Fruit fly (Drosophila melanogaster) Kc167 (cell line): Measurements from ENCODE around the gene CG17841.

Experiments used
- Myc ChIP-seq: fragments of >200 bp; optimal IDR thresholded peaks from 2 replicates; lab custom pipeline; 2017; ENCODE audit warnings: missing external identifiers
- Sin3A ChIP-seq: fragments of >200 bp; optimal IDR thresholded peaks from 2 replicates; lab custom pipeline; 2018; ENCODE audit warnings: missing external identifiers
- h ChIP-seq: fragments of >200 bp; optimal IDR thresholded peaks from 3 replicates; lab custom pipeline; 2018; ENCODE audit warnings: missing external identifiers
- insv ChIP-seq: fragments of >200 bp; optimal IDR thresholded peaks from 3 replicates; lab custom pipeline; 2018; ENCODE audit warnings: missing external identifiers
- psq ChIP-seq: fragments of >200 bp; optimal IDR thresholded peaks from 2 replicates; lab custom pipeline; 2017; ENCODE audit warnings: missing external identifiers
- ttk ChIP-seq: sonication (Bioruptor generic); optimal IDR thresholded peaks from 2 replicates; lab custom pipeline; 2017; ENCODE audit warnings: missing external identifiers

The CG17841 gene

dm6 chrX:10381252-10381651, 13.4 kb downstream of the CG17841 start, which contains the start of gene CG32681:
TSS of gene CG32681 (minus strand) at chrX:10381352.
- TF ChIP-seq Myc (lab: Kevin White, UChicago) (no peak), psq (lab: Kevin White, UChicago) (no peak), Sin3A (lab: Kevin White, UChicago) (no peak), ttk (lab: Kevin White, UChicago) (no peak), insv (lab: Kevin White, UChicago) (no peak), h (no peak)

DNA sequence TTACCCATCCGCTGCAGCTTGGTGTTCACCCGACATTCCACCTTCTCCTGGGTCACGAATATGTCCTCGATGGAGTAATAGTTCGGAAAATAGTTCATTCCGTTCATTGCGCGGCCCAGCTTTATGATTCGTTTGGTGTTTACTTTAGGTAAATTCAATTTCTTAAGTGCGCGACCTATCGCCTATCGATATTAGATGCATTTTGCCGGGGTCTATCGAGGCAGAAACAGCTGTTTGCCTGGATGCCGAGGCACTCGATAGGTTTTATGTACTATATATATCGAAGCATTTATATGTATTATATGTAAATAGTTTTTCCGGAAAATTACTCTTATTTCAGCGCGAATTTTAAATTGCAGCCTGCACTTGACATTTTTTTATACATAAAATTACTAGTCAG, 17.1 kb downstream of the CG17841 start:
- TF ChIP-seq ttk (lab: Kevin White, UChicago) (no peak), Myc (lab: Kevin White, UChicago) (no peak), insv (lab: Kevin White, UChicago) (no peak), h (no peak), psq (lab: Kevin White, UChicago) (no peak), Sin3A (lab: Kevin White, UChicago) (no peak)

DNA sequence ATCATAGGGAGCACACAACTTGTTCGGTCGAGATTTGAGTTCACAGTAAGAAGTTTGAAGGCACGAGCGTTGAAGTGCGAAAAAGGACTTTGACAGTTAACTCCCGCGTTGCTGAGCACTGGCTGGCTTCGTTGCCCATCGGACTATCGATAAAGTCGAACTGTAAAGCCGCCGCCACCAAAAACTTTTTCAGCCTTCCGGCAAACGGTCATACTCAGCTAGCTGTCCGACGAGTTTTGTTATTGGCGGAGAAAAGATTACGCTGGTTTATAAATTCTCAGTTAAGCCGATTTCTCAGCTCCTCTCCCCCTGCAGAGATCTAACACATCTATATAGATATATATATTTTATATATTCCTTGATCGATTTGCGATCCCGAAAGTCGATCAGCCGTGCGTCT, 17.9 kb downstream of the CG17841 start, which contains the start of the genes Psf3 and flw:
Gene Psf3 (minus strand): TSS at position 105 of the 400 bp plus-strand sequence.
Gene flw (plus strand): TSS at position 204 of the 400 bp plus-strand sequence.
- no peak for TF ChIP-seq ttk (lab: Kevin White, UChicago)
- TF ChIP-seq h = no peak
- TF ChIP-seq insv (lab: Kevin White, UChicago) = no peak
- TF ChIP-seq psq (lab: Kevin White, UChicago) = no peak
- TF ChIP-seq Sin3A (lab: Kevin White, UChicago) = no peak
- no peak for TF ChIP-seq Myc (lab: Kevin White, UChicago)

- TF ChIP-seq psq (lab: Kevin White, UChicago) (no peak), Sin3A (lab: Kevin White, UChicago) (no peak)
Measured at dm6 chrX:10386183-10386582, 18.3 kb downstream of the CG17841 start.

- TF ChIP-seq Sin3A (lab: Kevin White, UChicago) (no peak), Myc (lab: Kevin White, UChicago) (no peak), insv (lab: Kevin White, UChicago) (no peak), psq (lab: Kevin White, UChicago) (no peak), h (no peak), ttk (lab: Kevin White, UChicago) (no peak)
Measured at dm6 chrX:10386810-10387340, 19.0 kb downstream of the CG17841 start.

DNA sequence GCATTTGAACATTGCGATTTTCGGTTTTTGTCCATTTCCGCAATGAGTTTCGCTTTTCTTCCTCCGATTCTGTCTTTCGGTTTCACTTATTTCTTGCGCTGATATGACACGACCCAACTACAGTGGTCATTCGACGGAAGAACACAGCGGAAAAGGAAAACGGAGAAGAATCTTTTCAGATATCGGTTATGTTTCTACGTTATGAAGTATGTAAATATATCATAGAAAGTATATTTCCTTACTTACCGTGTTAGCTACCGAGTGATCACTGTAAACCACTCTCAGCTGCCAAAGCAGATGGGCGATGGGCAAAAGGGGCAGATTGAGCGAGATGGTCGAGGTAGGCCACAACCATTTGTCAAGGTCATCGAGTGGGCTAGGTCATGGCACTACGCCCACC, 19.8 kb downstream of the CG17841 start:
- TF ChIP-seq ttk (lab: Kevin White, UChicago) = no peak
- TF ChIP-seq psq (lab: Kevin White, UChicago) = no peak
- no peak for TF ChIP-seq insv (lab: Kevin White, UChicago)
- TF ChIP-seq h = no peak
- TF ChIP-seq Myc (lab: Kevin White, UChicago) = no peak
- TF ChIP-seq Sin3A (lab: Kevin White, UChicago) = no peak

- TF ChIP-seq Sin3A (lab: Kevin White, UChicago) = no peak
- no peak for TF ChIP-seq h
Measured at dm6 chrX:10396832-10397231, 29.0 kb downstream of the CG17841 start.

DNA sequence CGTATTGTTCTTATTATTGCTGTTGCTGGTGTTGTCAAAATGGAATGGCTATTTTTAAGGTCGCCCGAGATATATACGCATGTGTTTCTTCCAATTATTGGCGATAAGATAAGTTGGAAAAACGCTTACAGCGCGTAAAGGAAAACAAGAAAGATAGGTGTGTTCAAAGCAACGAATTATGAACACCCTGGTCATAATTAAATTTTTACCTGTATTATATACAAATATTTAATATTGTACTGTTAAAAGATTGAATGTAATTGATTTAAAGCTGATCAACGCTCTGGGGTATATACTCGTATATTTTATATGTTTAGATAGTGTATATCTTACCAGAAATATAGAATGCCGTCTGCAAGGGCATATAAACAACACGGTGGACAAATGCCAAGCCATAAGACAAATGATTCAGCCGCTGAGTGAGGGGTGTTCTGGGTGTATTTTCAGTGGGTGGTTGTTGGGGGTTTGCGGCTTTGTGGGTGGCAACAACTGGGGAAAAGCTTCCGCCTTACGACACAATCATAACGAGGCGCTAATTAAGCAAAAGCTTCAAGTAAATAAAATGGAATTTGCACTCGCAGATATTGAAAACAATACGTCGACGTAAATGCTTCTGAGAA, 29.8 kb downstream of the CG17841 start:
- no peak for TF ChIP-seq h
- TF ChIP-seq Myc (lab: Kevin White, UChicago) = no peak
- no peak for TF ChIP-seq insv (lab: Kevin White, UChicago)
- TF ChIP-seq psq (lab: Kevin White, UChicago) = no peak
- TF ChIP-seq ttk (lab: Kevin White, UChicago) = no peak
- no peak for TF ChIP-seq Sin3A (lab: Kevin White, UChicago)

- TF ChIP-seq h (no peak), psq (lab: Kevin White, UChicago) (no peak), insv (lab: Kevin White, UChicago) (no peak), Myc (lab: Kevin White, UChicago) (no peak), ttk (lab: Kevin White, UChicago) (no peak), Sin3A (lab: Kevin White, UChicago) (no peak)
Measured at dm6 chrX:10398959-10399358, 31.1 kb downstream of the CG17841 start.

- no peak for TF ChIP-seq insv (lab: Kevin White, UChicago)
- TF ChIP-seq h = no peak
- no peak for TF ChIP-seq ttk (lab: Kevin White, UChicago)
- TF ChIP-seq Myc (lab: Kevin White, UChicago) = no peak
- TF ChIP-seq psq (lab: Kevin White, UChicago) = no peak
- no peak for TF ChIP-seq Sin3A (lab: Kevin White, UChicago)
Measured at dm6 chrX:10417129-10417528, 49.3 kb downstream of the CG17841 start, which contains the start of gene RabX2. TSS of gene RabX2 (plus strand) at chrX:10417429.

DNA sequence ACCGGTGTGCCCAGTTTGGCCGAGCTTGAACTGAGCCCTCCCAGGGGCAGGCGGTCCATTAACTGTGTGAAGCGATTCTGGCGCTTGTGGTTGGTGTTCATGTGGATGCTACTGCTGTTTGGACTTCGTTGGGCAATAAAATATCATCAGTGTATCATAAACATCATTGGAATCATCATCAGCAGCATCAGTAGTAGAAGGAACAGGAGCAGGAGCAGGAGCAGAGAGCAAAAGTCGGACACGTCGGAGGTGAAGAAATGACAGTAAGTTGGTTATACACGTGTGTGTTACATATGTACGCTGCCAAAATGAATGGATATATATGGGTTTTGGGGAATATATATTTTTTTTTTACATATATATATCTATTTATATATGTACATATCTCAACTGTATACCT, 64.9 kb downstream of the CG17841 start, which contains the start of gene CG12640:
Gene CG12640 (minus strand): TSS at position 101 of the 400 bp plus-strand sequence.
- TF ChIP-seq Myc (lab: Kevin White, UChicago) = no peak
- TF ChIP-seq h = no peak
- no peak for TF ChIP-seq psq (lab: Kevin White, UChicago)
- no peak for TF ChIP-seq ttk (lab: Kevin White, UChicago)
- no peak for TF ChIP-seq insv (lab: Kevin White, UChicago)
- no peak for TF ChIP-seq Sin3A (lab: Kevin White, UChicago)
